Worm (Caenorhabditis elegans) whole organism, young adult: ENCODE results near the gene F38E1.3.

Source experiments
- ama-1 ChIP-seq, 3 experiments: fragments of 150-350 bp in 1 of 3; sonication (generic microtip) in 2 of 3; optimal IDR thresholded peaks; 2 replicates each; lab custom pipeline; 2014 to 2018; ENCODE audit warnings: missing biosample characterization in 2 of 3, missing genetic modification characterization in 2 of 3, missing genetic modification reagents in 2 of 3
- attf-3 ChIP-seq: fragments of 200-800 bp; sonication (Bioruptor generic); conservative IDR thresholded peaks from 2 replicates; pipeline ENCODE4 v1.3.6; 2022; ENCODE audit warnings: missing genetic modification reagents, missing genetic modification characterization, missing compliant biosample characterization
- dox-1 ChIP-seq: fragments of 200-800 bp; sonication (Bioruptor generic); IDR thresholded peaks from 2 replicates; pipeline ENCODE4 v1.3.6; 2022; ENCODE audit warnings: missing genetic modification reagents, missing genetic modification characterization, missing compliant biosample characterization
- egl-44 ChIP-seq: fragments of 200-800 bp; sonication (Bioruptor generic); IDR thresholded peaks from 2 replicates; pipeline ENCODE4 v1.3.6; 2022; ENCODE audit warnings: missing genetic modification reagents, missing genetic modification characterization, missing compliant biosample characterization
- ets-4 ChIP-seq: fragments of 200-800 bp; sonication (Bioruptor generic); optimal IDR thresholded peaks from 2 replicates; lab custom pipeline; 2018; ENCODE audit warnings: mild to moderate bottlenecking, missing genetic modification characterization, missing compliant biosample characterization
- lir-1 ChIP-seq: fragments of 200-800 bp; sonication (Bioruptor generic); conservative IDR thresholded peaks from 2 replicates; pipeline ENCODE4 v1.3.6; 2022; ENCODE audit warnings: missing genetic modification reagents, missing genetic modification characterization, missing compliant biosample characterization
- madf-6 ChIP-seq: fragments of 200-800 bp; sonication (Bioruptor generic); IDR thresholded peaks from 2 replicates; pipeline ENCODE4 v1.3.6; 2022; ENCODE audit warnings: missing genetic modification reagents, missing genetic modification characterization, missing compliant biosample characterization
- unc-130 ChIP-seq: sonication (generic microtip); optimal IDR thresholded peaks from 2 replicates; lab custom pipeline; 2016; ENCODE audit warnings: missing genetic modification reagents, missing genetic modification characterization, missing compliant biosample characterization

DNA sequence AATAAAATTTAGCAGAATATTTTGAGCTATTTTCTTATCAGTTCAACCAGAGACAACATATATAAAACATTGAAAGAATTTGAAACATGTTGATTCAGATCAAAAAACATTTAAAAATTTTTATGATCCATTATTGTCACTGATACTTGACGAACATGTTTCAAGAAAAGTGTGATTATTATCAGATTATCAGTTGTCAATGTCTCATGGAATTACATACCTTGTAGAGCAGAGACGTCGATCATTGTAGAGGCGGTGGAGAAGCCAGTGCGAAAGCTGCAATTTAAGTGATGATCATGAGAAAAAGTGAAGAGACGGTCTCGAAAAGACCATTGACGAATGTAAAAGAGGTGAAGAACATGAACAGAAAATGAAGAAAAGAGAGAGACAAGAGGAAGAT, 26.4 kb downstream of the F38E1.3 start, which contains the start of gene F52E1.9:
- TF ChIP-seq ets-4 (GFP tag; lab: Kevin White, UChicago): no peak
- no peak for TF ChIP-seq lir-1 (GFP tag; lab: Robert Waterston, UW)
- no peak for TF ChIP-seq ama-1 (optimal IDR thresholded peaks at IDR 0.05; lab: Kevin White, UChicago)
- TF ChIP-seq ama-1 (GFP tag; optimal IDR thresholded peaks at IDR 0.05; lab: Kevin White, UChicago): no peak
- TF ChIP-seq attf-3 (GFP tag; lab: Robert Waterston, UW): no peak
- TF ChIP-seq unc-130 (GFP tag; lab: Kevin White, UChicago): no peak
- TF ChIP-seq egl-44: no peak
- TF ChIP-seq madf-6 (GFP tag; lab: Robert Waterston, UW): no peak
- no peak for TF ChIP-seq dox-1 (GFP tag; lab: Robert Waterston, UW)
